Fruit fly (Drosophila melanogaster) whole organism, embryonic: ENCODE data around the gene Ir92a.

Experiments
- CG10147 ChIP-seq: fragments of 200-800 bp; sonication (Bioruptor generic); optimal IDR thresholded peaks from 2 replicates; lab custom pipeline; 2019; ENCODE audit warnings: missing biosample characterization, mild to moderate bottlenecking, missing genetic modification characterization, moderate library complexity
- CG12299 ChIP-seq: fragments of 200-800 bp; sonication (Bioruptor generic); optimal IDR thresholded peaks from 2 replicates; lab custom pipeline; 2018; ENCODE audit warnings: missing biosample characterization, mild to moderate bottlenecking, missing genetic modification characterization
- CG13123 ChIP-seq: fragments of 200-800 bp; sonication (Bioruptor generic); optimal IDR thresholded peaks from 2 replicates; lab custom pipeline; 2016; ENCODE audit warnings: missing biosample characterization, missing genetic modification characterization
- CG13296 ChIP-seq: fragments of 200-800 bp; sonication (Bioruptor generic); optimal IDR thresholded peaks from 3 replicates; lab custom pipeline; 2018; ENCODE audit warnings: missing biosample characterization, mild to moderate bottlenecking, missing genetic modification characterization
- CG1603 ChIP-seq: fragments of 200-800 bp; sonication (Bioruptor generic); optimal IDR thresholded peaks from 2 replicates; lab custom pipeline; 2019; ENCODE audit warnings: missing biosample characterization, mild to moderate bottlenecking, missing genetic modification characterization, moderate library complexity
- CG17359 ChIP-seq: fragments of 200-800 bp; sonication (Bioruptor generic); optimal IDR thresholded peaks from 3 replicates; lab custom pipeline; 2018; ENCODE audit warnings: missing biosample characterization, mild to moderate bottlenecking, missing genetic modification characterization, moderate library complexity
- CG17612 ChIP-seq: fragments of 200-800 bp; sonication (Bioruptor generic); IDR thresholded peaks from 2 replicates; pipeline ENCODE4 v1.3.6; 2022; ENCODE audit warnings: missing biosample characterization, missing genetic modification characterization
- CG2889 ChIP-seq: fragments of 200-800 bp; sonication (Bioruptor generic); IDR thresholded peaks from 3 replicates; pipeline ENCODE4 v1.3.6; 2022; ENCODE audit warnings: missing biosample characterization, missing genetic modification characterization
- CG31224 ChIP-seq: fragments of 200-800 bp; sonication (Bioruptor generic); IDR thresholded peaks from 2 replicates; pipeline ENCODE4 v1.3.6; 2022; ENCODE audit warnings: missing biosample characterization, missing genetic modification characterization
- CG32772 ChIP-seq: fragments of 200-800 bp; sonication (Bioruptor generic); IDR thresholded peaks from 2 replicates; pipeline ENCODE4 v1.3.6; 2022; ENCODE audit warnings: missing biosample characterization, missing genetic modification characterization
- CG4707 ChIP-seq: fragments of 200-800 bp; sonication (Bioruptor generic); optimal IDR thresholded peaks from 2 replicates; lab custom pipeline; 2018; ENCODE audit warnings: missing biosample characterization, mild to moderate bottlenecking, missing genetic modification characterization, moderate library complexity
- CG7556 ChIP-seq: fragments of 200-800 bp; sonication (Bioruptor generic); optimal IDR thresholded peaks from 2 replicates; lab custom pipeline; 2017; ENCODE audit warnings: missing biosample characterization, mild to moderate bottlenecking, missing genetic modification characterization
- CG7839 ChIP-seq: fragments of 200-800 bp; sonication (Bioruptor generic); optimal IDR thresholded peaks from 3 replicates; lab custom pipeline; 2018; ENCODE audit warnings: missing biosample characterization, mild to moderate bottlenecking, missing genetic modification characterization, moderate library complexity
- CG7987 ChIP-seq: fragments of 200-800 bp; sonication (Bioruptor generic); optimal IDR thresholded peaks from 2 replicates; lab custom pipeline; 2018; ENCODE audit warnings: missing biosample characterization, mild to moderate bottlenecking, missing genetic modification characterization, moderate library complexity
- CG8359 ChIP-seq: fragments of 200-800 bp; sonication (Bioruptor generic); optimal IDR thresholded peaks from 2 replicates; lab custom pipeline; 2017; ENCODE audit warnings: missing biosample characterization, mild to moderate bottlenecking, missing genetic modification characterization, borderline replicate concordance
- Dek ChIP-seq: fragments of 200-800 bp; sonication (Bioruptor generic); optimal IDR thresholded peaks from 3 replicates; lab custom pipeline; 2019; ENCODE audit warnings: missing biosample characterization, mild to moderate bottlenecking, missing genetic modification characterization, moderate library complexity
- Dp ChIP-seq: fragments of 200-800 bp; sonication (Bioruptor generic); optimal IDR thresholded peaks from 2 replicates; lab custom pipeline; 2018; ENCODE audit warnings: missing biosample characterization, mild to moderate bottlenecking, missing genetic modification characterization, moderate library complexity
- Eip74EF ChIP-seq, 2 experiments: fragments of 200-800 bp in 1 of 2; fragments of >200 bp in 1 of 2; sonication (Bioruptor generic) in 1 of 2; optimal IDR thresholded peaks; 2 replicates each; lab custom pipeline; 2017 to 2019; ENCODE audit warnings: missing biosample characterization in 2 of 2, missing genetic modification characterization in 2 of 2, mild to moderate bottlenecking in 1 of 2, moderate library complexity in 1 of 2
- MESR4 ChIP-seq: fragments of 200-800 bp; sonication (Bioruptor generic); optimal IDR thresholded peaks from 2 replicates; lab custom pipeline; 2018; ENCODE audit warnings: missing biosample characterization, mild to moderate bottlenecking, missing genetic modification characterization, moderate library complexity
- Spps ChIP-seq: fragments of 200-800 bp; sonication (Bioruptor generic); optimal IDR thresholded peaks from 2 replicates; lab custom pipeline; 2018; ENCODE audit warnings: missing biosample characterization, mild to moderate bottlenecking, missing genetic modification characterization
- Sry-δ ChIP-seq: fragments of 200-800 bp; sonication (Bioruptor generic); optimal IDR thresholded peaks from 2 replicates; lab custom pipeline; 2016; ENCODE audit warnings: missing biosample characterization, missing genetic modification characterization
- Ssrp ChIP-seq: fragments of 200-800 bp; sonication (Bioruptor generic); optimal IDR thresholded peaks from 2 replicates; lab custom pipeline; 2018; ENCODE audit warnings: missing biosample characterization, mild to moderate bottlenecking, missing genetic modification characterization, moderate library complexity
- Xrp1 ChIP-seq: fragments of 200-800 bp; sonication (Bioruptor generic); IDR thresholded peaks from 2 replicates; pipeline ENCODE4 v1.3.6; 2022; ENCODE audit warnings: missing biosample characterization, missing genetic modification characterization
- aop ChIP-seq: fragments of 200-800 bp; sonication (Bioruptor generic); IDR thresholded peaks from 2 replicates; pipeline ENCODE4 v1.3.6; 2022; ENCODE audit warnings: missing biosample characterization, missing genetic modification characterization
- bbx ChIP-seq: fragments of 200-800 bp; sonication (Bioruptor generic); IDR thresholded peaks from 2 replicates; pipeline ENCODE4 v1.3.6; 2022; ENCODE audit warnings: missing biosample characterization, missing genetic modification characterization; ENCODE audit not compliant: partially characterized antibody
- br ChIP-seq: fragments of >200 bp; optimal IDR thresholded peaks from 2 replicates; lab custom pipeline; 2017
- cas ChIP-seq: fragments of 200-800 bp; sonication (Bioruptor generic); IDR thresholded peaks from 2 replicates; pipeline ENCODE4 v1.3.6; 2022; ENCODE audit warnings: missing biosample characterization, missing genetic modification characterization
- ci ChIP-seq: fragments of 200-800 bp; sonication (Bioruptor generic); IDR thresholded peaks from 3 replicates; pipeline ENCODE4 v1.3.6; 2022; ENCODE audit warnings: missing biosample characterization, missing genetic modification characterization
- cwo ChIP-seq: fragments of 200-800 bp; sonication (Bioruptor generic); optimal IDR thresholded peaks from 3 replicates; lab custom pipeline; 2017; ENCODE audit warnings: missing biosample characterization, missing genetic modification characterization, mild to moderate bottlenecking, moderate library complexity, missing genetic modification reagents
- dimm ChIP-seq: fragments of 200-800 bp; sonication (Bioruptor generic); IDR thresholded peaks from 2 replicates; pipeline ENCODE4 v1.3.6; 2022; ENCODE audit warnings: missing biosample characterization, missing genetic modification characterization
- ems ChIP-seq: fragments of 200-800 bp; sonication (Bioruptor generic); optimal IDR thresholded peaks from 3 replicates; lab custom pipeline; 2016; ENCODE audit warnings: missing biosample characterization, missing genetic modification characterization
- gcm ChIP-seq: fragments of 200-800 bp; sonication (Bioruptor generic); optimal IDR thresholded peaks from 2 replicates; lab custom pipeline; 2019; ENCODE audit warnings: missing biosample characterization, mild to moderate bottlenecking, missing genetic modification characterization, moderate library complexity
- gcm2 ChIP-seq: fragments of 200-800 bp; sonication (Bioruptor generic); optimal IDR thresholded peaks from 2 replicates; lab custom pipeline; 2016; ENCODE audit warnings: missing biosample characterization, missing genetic modification characterization
- gsb ChIP-seq: fragments of 200-800 bp; sonication (Bioruptor generic); IDR thresholded peaks from 2 replicates; pipeline ENCODE4 v1.3.6; 2022; ENCODE audit warnings: missing biosample characterization, missing genetic modification characterization
- her ChIP-seq: fragments of 200-800 bp; sonication (Bioruptor generic); optimal IDR thresholded peaks from 2 replicates; lab custom pipeline; 2016; ENCODE audit warnings: missing biosample characterization, missing genetic modification characterization
- hkb ChIP-seq, 2 experiments: fragments of 200-800 bp in 1 of 2; fragments of >200 bp in 1 of 2; sonication (Bioruptor generic) in 1 of 2; IDR thresholded peaks in 1 of 2; optimal IDR thresholded peaks in 1 of 2; 2 replicates each; pipeline versions ENCODE4 v1.3.6 to Lab custom; 2017 to 2022; ENCODE audit warnings: missing biosample characterization in 1 of 2, missing genetic modification characterization in 1 of 2
- oc ChIP-seq: fragments of 200-800 bp; sonication (Bioruptor generic); optimal IDR thresholded peaks from 2 replicates; lab custom pipeline; 2018; ENCODE audit warnings: missing biosample characterization, mild to moderate bottlenecking, missing genetic modification characterization, moderate library complexity
- ro ChIP-seq: fragments of 200-800 bp; sonication (Bioruptor generic); IDR thresholded peaks from 2 replicates; pipeline ENCODE4 v1.3.6; 2022; ENCODE audit warnings: missing biosample characterization, missing genetic modification characterization
- sc ChIP-seq, 3 experiments: fragments of >200 bp in 2 of 3; fragments of 200-800 bp in 1 of 3; sonication (Bioruptor generic) in 1 of 3; optimal IDR thresholded peaks; 2 replicates in 2 of 3; 3 replicates in 1 of 3; lab custom pipeline; 2017; ENCODE audit warnings: mild to moderate bottlenecking in 1 of 3, missing biosample characterization in 1 of 3, missing genetic modification characterization in 1 of 3, missing genetic modification reagents in 1 of 3
- schlank ChIP-seq: fragments of 200-800 bp; sonication (Bioruptor generic); optimal IDR thresholded peaks from 2 replicates; lab custom pipeline; 2018; ENCODE audit warnings: missing biosample characterization, mild to moderate bottlenecking, missing genetic modification characterization
- vnd ChIP-seq: fragments of 200-800 bp; sonication (Bioruptor generic); IDR thresholded peaks from 3 replicates; pipeline ENCODE4 v1.3.6; 2022; ENCODE audit warnings: missing biosample characterization, missing genetic modification characterization; ENCODE audit not compliant: partially characterized antibody

Ir92a gene

DNA sequence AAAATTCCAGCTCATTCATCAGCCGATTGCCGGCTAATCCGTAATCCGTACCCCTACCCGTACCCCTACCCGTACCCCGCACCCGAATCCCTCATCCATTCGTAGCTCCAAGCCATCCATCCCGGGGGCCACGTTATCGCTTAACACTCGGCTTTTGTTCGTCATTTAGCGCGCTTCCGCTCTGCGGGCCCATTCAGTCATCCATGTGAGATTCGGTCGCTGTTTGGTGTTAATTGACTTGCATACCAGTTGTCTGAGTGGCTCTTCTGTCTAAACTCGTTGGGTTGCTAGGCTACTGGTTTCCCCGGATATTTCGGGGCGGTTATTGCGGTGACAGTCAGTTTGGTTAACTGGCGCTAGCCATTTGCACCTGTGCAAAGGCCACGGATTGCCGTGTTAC is 27.4 kb upstream of the Ir92a start (continued):
- no peak for TF ChIP-seq CG31224 (GFP tag; lab: Robert Waterston, UW)
- TF ChIP-seq gsb = no peak
- no peak for TF ChIP-seq CG17359
- no peak for TF ChIP-seq CG7839
- no peak for TF ChIP-seq vnd (GFP tag; lab: Robert Waterston, UW)
- peak; percentile 75 for TF ChIP-seq gcm (GFP tag; lab: Kevin White, UChicago)
- no peak for TF ChIP-seq CG12299
- TF ChIP-seq ci (GFP tag; lab: Robert Waterston, UW) = no peak
- no peak for TF ChIP-seq her (GFP tag; lab: Kevin White, UChicago)
- TF ChIP-seq gcm2 (GFP tag; lab: Kevin White, UChicago) = no peak
- peak; percentile 32 for TF ChIP-seq CG7987 (GFP tag; lab: Kevin White, UChicago)
- TF ChIP-seq Eip74EF (GFP tag; optimal IDR thresholded peaks at IDR 0.05; lab: Kevin White, UChicago) = peak in 1 of 2 experiments; percentile 91
- peak; percentile 77 for TF ChIP-seq oc (tag; lab: Kevin White, UChicago)
- TF ChIP-seq ems (GFP tag; lab: Kevin White, UChicago) = no peak
- no peak for TF ChIP-seq CG17612 (GFP tag; lab: Robert Waterston, UW)
- TF ChIP-seq MESR4 (GFP tag; lab: Kevin White, UChicago) = no peak
- no peak for TF ChIP-seq dimm
- no peak for TF ChIP-seq Ssrp
- TF ChIP-seq Dp = no peak
- TF ChIP-seq aop (GFP tag; lab: Robert Waterston, UW) = 0 out of 2 replicates have a peak, but pooled peaks have one; percentile 27
- no peak for TF ChIP-seq br
- TF ChIP-seq ro = no peak
- no peak for TF ChIP-seq bbx
- no peak for TF ChIP-seq cas (GFP tag; lab: Robert Waterston, UW)
- TF ChIP-seq Xrp1 (GFP tag; lab: Robert Waterston, UW) = no peak
- no peak for TF ChIP-seq Sry-δ (GFP tag; lab: Kevin White, UChicago)
- no peak for TF ChIP-seq CG13123 (GFP tag; lab: Kevin White, UChicago)
- no peak for TF ChIP-seq sc (optimal IDR thresholded peaks at IDR 0.05; lab: Kevin White, UChicago)
- no peak for TF ChIP-seq sc (GFP tag; optimal IDR thresholded peaks at IDR 0.05; lab: Kevin White, UChicago)
- TF ChIP-seq CG10147 = no peak
- no peak for TF ChIP-seq CG4707
- no peak for TF ChIP-seq CG2889 (GFP tag; lab: Robert Waterston, UW)
- no peak for TF ChIP-seq CG32772 (GFP tag; lab: Robert Waterston, UW)
- TF ChIP-seq CG13296 (GFP tag; lab: Kevin White, UChicago) = no peak
- no peak for TF ChIP-seq CG1603 (tag; lab: Kevin White, UChicago)
- TF ChIP-seq schlank (tag; lab: Kevin White, UChicago) = no peak
- TF ChIP-seq cwo (GFP tag; lab: Kevin White, UChicago) = peak; percentile 52
- TF ChIP-seq CG7556 (GFP tag; lab: Kevin White, UChicago) = no peak
- TF ChIP-seq Spps (tag; lab: Kevin White, UChicago) = no peak
- no peak for TF ChIP-seq CG8359 (GFP tag; lab: Kevin White, UChicago)
- no peak for TF ChIP-seq Dek
- no peak for TF ChIP-seq hkb (optimal IDR thresholded peaks at IDR 0.05; lab: Kevin White, UChicago)
- TF ChIP-seq hkb (GFP tag; IDR thresholded peaks at IDR 0.05; lab: Robert Waterston, UW) = no peak
- TF ChIP-seq, all 482 proteins: peak for 40
